Worm (Caenorhabditis elegans): ENCODE measurements around the gene Y41C4A.6.

ce11 chrIII:11694506-11694947 lies 1.8 kb upstream of the Y41C4A.6 start:
- TF ChIP-seq dao-5 (tag; optimal IDR thresholded peaks at IDR 0.05) (no peak), him-1 (tag; optimal IDR thresholded peaks at IDR 0.05) (no peak)
